Worm (Caenorhabditis elegans) whole organism, L1 larva: Measurements from ENCODE around the gene C28D4.18.

ENCODE experiments used
- aly-2 ChIP-seq: fragments of 150-350 bp; optimal IDR thresholded peaks from 2 replicates; lab custom pipeline; 2014; ENCODE audit warnings: missing biosample characterization, missing genetic modification characterization
- lin-35 ChIP-seq, 2 experiments: fragments of 150-350 bp; optimal IDR thresholded peaks; 2 replicates each; lab custom pipeline; 2014; ENCODE audit warnings: missing biosample characterization in 2 of 2, missing genetic modification characterization in 2 of 2, missing genetic modification reagents in 2 of 2
- nhr-237 ChIP-seq: fragments of 150-350 bp; optimal IDR thresholded peaks from 2 replicates; lab custom pipeline; 2014; ENCODE audit warnings: missing biosample characterization, missing genetic modification characterization
- nhr-28 ChIP-seq: fragments of 150-350 bp; optimal IDR thresholded peaks from 2 replicates; lab custom pipeline; 2014; ENCODE audit warnings: missing biosample characterization, missing genetic modification characterization

DNA sequence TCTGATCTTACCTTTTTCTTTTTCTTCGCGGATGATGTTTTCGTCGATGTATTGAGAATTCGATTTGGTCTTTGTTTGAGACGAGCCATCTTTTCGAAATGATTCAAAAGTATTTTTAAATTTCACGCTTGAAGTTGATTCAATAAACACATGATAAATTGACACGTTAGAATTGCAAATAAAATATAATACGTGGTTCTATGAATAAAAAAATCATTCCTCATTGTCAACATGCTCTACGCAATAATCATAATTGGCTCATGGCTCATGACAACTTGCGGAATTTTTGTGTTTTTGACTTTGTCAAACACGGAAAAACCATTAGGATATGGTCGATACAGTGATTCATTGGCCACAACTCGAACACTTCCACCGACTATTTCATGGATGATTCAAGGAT, 41.6 kb upstream of the C28D4.18 start, which contains the start of the genes htas-1 and ZK1251.3:
- TF ChIP-seq aly-2 (no peak), nhr-237 (tag; lab: Kevin White, UChicago) (no peak), lin-35 (GFP tag; optimal IDR thresholded peaks at IDR 0.05; lab: Kevin White, UChicago) (no peak), nhr-28 (no peak)
